Worm (Caenorhabditis elegans): ENCODE results near the gene F35C11.2.

Gene F35C11.2

ce11 chrII:8248745-8249144 is at the start of gene F35C11.2, which contains the start of gene F35C11.4:
Gene F35C11.2, minus strand, starts transcription at chrII:8248834.
Gene F35C11.4, plus strand, starts transcription at chrII:8249004.
- peak; percentile 4 for TF ChIP-seq W03F9.2 (tag; optimal IDR thresholded peaks at IDR 0.05)
- TF ChIP-seq him-1 (tag; optimal IDR thresholded peaks at IDR 0.05): no peak
- TF ChIP-seq dao-5 (tag; optimal IDR thresholded peaks at IDR 0.05): no peak

ce11 chrII:8295296-8295695 is 46.7 kb upstream of the F35C11.2 start, which contains the start of gene nlp-55:
Gene nlp-55, minus strand, starts transcription at chrII:8295396.
- no peak for TF ChIP-seq him-1 (tag; optimal IDR thresholded peaks at IDR 0.05)
- TF ChIP-seq dao-5 (tag; optimal IDR thresholded peaks at IDR 0.05): no peak
- no peak for TF ChIP-seq W03F9.2 (tag; optimal IDR thresholded peaks at IDR 0.05)

- TF ChIP-seq W03F9.2 (tag; optimal IDR thresholded peaks at IDR 0.05) (peak; percentile 61), him-1 (tag; optimal IDR thresholded peaks at IDR 0.05) (no peak)
These were observed 34.6 kb upstream of the F35C11.2 start, which contains the start of the genes nst-1 and cct-4 for ce11 chrII:8283158-8283717. Gene nst-1, minus strand, starts transcription at chrII:8283208. Gene cct-4, plus strand, starts transcription at chrII:8283667.

ce11 chrII:8278415-8278814 is 29.8 kb upstream of the F35C11.2 start, which contains the start of the genes mrpl-10 and clec-142:
Gene mrpl-10, minus strand, starts transcription at chrII:8278515.
Gene clec-142, plus strand, starts transcription at chrII:8278678.
- TF ChIP-seq dao-5 (tag; optimal IDR thresholded peaks at IDR 0.05) (no peak), W03F9.2 (tag; optimal IDR thresholded peaks at IDR 0.05) (no peak), him-1 (tag; optimal IDR thresholded peaks at IDR 0.05) (no peak)

- no peak for TF ChIP-seq him-1 (tag; optimal IDR thresholded peaks at IDR 0.05)
- TF ChIP-seq dao-5 (tag; optimal IDR thresholded peaks at IDR 0.05): no peak
- TF ChIP-seq W03F9.2 (tag; optimal IDR thresholded peaks at IDR 0.05): peak; percentile 62
These were observed 27.4 kb upstream of the F35C11.2 start, which contains the start of the genes gei-14 and slc-25A32 for ce11 chrII:8276057-8276456. Gene gei-14, minus strand, starts transcription at chrII:8276231. Gene slc-25A32, plus strand, starts transcription at chrII:8276298.

ce11 chrII:8273060-8273459 is 24.4 kb upstream of the F35C11.2 start:
- TF ChIP-seq dao-5 (tag; optimal IDR thresholded peaks at IDR 0.05) (no peak), W03F9.2 (tag; optimal IDR thresholded peaks at IDR 0.05) (no peak), him-1 (tag; optimal IDR thresholded peaks at IDR 0.05) (no peak)

- TF ChIP-seq W03F9.2 (tag; optimal IDR thresholded peaks at IDR 0.05) (no peak), him-1 (tag; optimal IDR thresholded peaks at IDR 0.05) (no peak), dao-5 (tag; optimal IDR thresholded peaks at IDR 0.05) (no peak)
These were observed 21.4 kb upstream of the F35C11.2 start, which contains the start of gene tdc-1 for ce11 chrII:8269855-8270647. Gene tdc-1, plus strand, starts transcription at chrII:8270597.

- TF ChIP-seq dao-5 (tag; optimal IDR thresholded peaks at IDR 0.05): no peak
- no peak for TF ChIP-seq him-1 (tag; optimal IDR thresholded peaks at IDR 0.05)
- no peak for TF ChIP-seq W03F9.2 (tag; optimal IDR thresholded peaks at IDR 0.05)
These were observed 20.7 kb upstream of the F35C11.2 start, which contains the start of gene K01C8.2 for ce11 chrII:8269351-8269750. Gene K01C8.2, minus strand, starts transcription at chrII:8269451.

ce11 chrII:8267679-8268078 is 19.0 kb upstream of the F35C11.2 start:
- TF ChIP-seq dao-5 (tag; optimal IDR thresholded peaks at IDR 0.05): no peak
- TF ChIP-seq W03F9.2 (tag; optimal IDR thresholded peaks at IDR 0.05): no peak
- no peak for TF ChIP-seq him-1 (tag; optimal IDR thresholded peaks at IDR 0.05)

ce11 chrII:8266559-8266958 is 17.9 kb upstream of the F35C11.2 start:
- TF ChIP-seq dao-5 (tag; optimal IDR thresholded peaks at IDR 0.05): no peak
- TF ChIP-seq W03F9.2 (tag; optimal IDR thresholded peaks at IDR 0.05): no peak
- TF ChIP-seq him-1 (tag; optimal IDR thresholded peaks at IDR 0.05): no peak

ce11 chrII:8264619-8265018 is 16.0 kb upstream of the F35C11.2 start, which contains the start of gene srdh-1:
Gene srdh-1, plus strand, starts transcription at chrII:8264661.
- no peak for TF ChIP-seq dao-5 (tag; optimal IDR thresholded peaks at IDR 0.05)
- no peak for TF ChIP-seq him-1 (tag; optimal IDR thresholded peaks at IDR 0.05)
- no peak for TF ChIP-seq W03F9.2 (tag; optimal IDR thresholded peaks at IDR 0.05)

ce11 chrII:8263562-8263961 is 14.9 kb upstream of the F35C11.2 start:
- TF ChIP-seq W03F9.2 (tag; optimal IDR thresholded peaks at IDR 0.05) (no peak), him-1 (tag; optimal IDR thresholded peaks at IDR 0.05) (no peak), dao-5 (tag; optimal IDR thresholded peaks at IDR 0.05) (no peak)

- TF ChIP-seq W03F9.2 (tag; optimal IDR thresholded peaks at IDR 0.05) (no peak), dao-5 (tag; optimal IDR thresholded peaks at IDR 0.05) (no peak), him-1 (tag; optimal IDR thresholded peaks at IDR 0.05) (no peak)
These were observed 11.0 kb upstream of the F35C11.2 start for ce11 chrII:8259674-8260073.

- TF ChIP-seq him-1 (tag; optimal IDR thresholded peaks at IDR 0.05) (no peak), dao-5 (tag; optimal IDR thresholded peaks at IDR 0.05) (no peak), W03F9.2 (tag; optimal IDR thresholded peaks at IDR 0.05) (no peak)
These were observed 10.4 kb upstream of the F35C11.2 start, which contains the start of gene F35C11.6 for ce11 chrII:8259038-8259437. Gene F35C11.6, minus strand, starts transcription at chrII:8259138.

Measured in whole organism, L4/young adult.